Worm (Caenorhabditis elegans) whole organism, L4 larva: Measurements from ENCODE around the gene dhs-30.

Source experiments
- D1046.2 ChIP-seq: fragments of 200-800 bp; sonication (Bioruptor generic); IDR thresholded peaks from 2 replicates; pipeline ENCODE4 v1.3.6; 2022; ENCODE audit warnings: missing genetic modification characterization, missing compliant biosample characterization
- ZK546.5 ChIP-seq, 2 experiments: sonication (generic microtip); optimal IDR thresholded peaks; 2 replicates each; lab custom pipeline; 2017; ENCODE audit warnings: missing biosample characterization in 2 of 2, missing genetic modification characterization in 2 of 2
- aha-1 ChIP-seq: fragments of 150-350 bp; peaks from one replicate; lab custom pipeline; 2014; ENCODE audit warnings: missing biosample characterization, missing genetic modification characterization
- aly-2 ChIP-seq: sonication (generic microtip); optimal IDR thresholded peaks from 2 replicates; lab custom pipeline; 2018; ENCODE audit warnings: missing biosample characterization, missing genetic modification characterization
- ceh-32 ChIP-seq: sonication (generic microtip); optimal IDR thresholded peaks from 2 replicates; lab custom pipeline; 2016; ENCODE audit warnings: mild to moderate bottlenecking, missing genetic modification characterization, missing compliant biosample characterization; ENCODE audit not compliant: poor library complexity
- cey-2 ChIP-seq: sonication (generic microtip); optimal IDR thresholded peaks from 3 replicates; lab custom pipeline; 2017; ENCODE audit warnings: missing genetic modification characterization, mild to moderate bottlenecking, missing compliant biosample characterization, antibody characterized with exemption, borderline replicate concordance; ENCODE audit not compliant: insufficient read depth
- lin-39 ChIP-seq: fragments of 150-350 bp; optimal IDR thresholded peaks from 2 replicates; lab custom pipeline; 2014; ENCODE audit warnings: missing biosample characterization, missing genetic modification reagents, missing genetic modification characterization
- lsy-2 ChIP-seq, 2 experiments: fragments of 150-350 bp in 1 of 2; sonication (generic microtip) in 1 of 2; optimal IDR thresholded peaks; 2 replicates each; lab custom pipeline; 2014 to 2017; ENCODE audit warnings: missing biosample characterization in 2 of 2, missing genetic modification characterization in 2 of 2
- nhr-237 ChIP-seq: sonication (generic microtip); optimal IDR thresholded peaks from 2 replicates; lab custom pipeline; 2017; ENCODE audit warnings: missing biosample characterization, missing genetic modification characterization
- nhr-48 ChIP-seq: sonication (generic microtip); optimal IDR thresholded peaks from 2 replicates; lab custom pipeline; 2016; ENCODE audit warnings: mild to moderate bottlenecking, missing genetic modification characterization, missing compliant biosample characterization
- nhr-77 ChIP-seq: fragments of 150-350 bp; optimal IDR thresholded peaks from 2 replicates; lab custom pipeline; 2014; ENCODE audit warnings: missing biosample characterization, missing genetic modification characterization
- pha-4 ChIP-seq, 2 experiments: fragments of 150-350 bp in 1 of 2; fragments of 200-800 bp in 1 of 2; sonication (Bioruptor generic) in 1 of 2; IDR thresholded peaks in 1 of 2; optimal IDR thresholded peaks in 1 of 2; 2 replicates each; pipeline versions ENCODE4 v1.3.6 to Lab custom; 2014 to 2022; ENCODE audit warnings: missing genetic modification characterization in 2 of 2, missing genetic modification reagents in 2 of 2, missing biosample characterization in 1 of 2, missing compliant biosample characterization in 1 of 2
- pqm-1 ChIP-seq: sonication (generic microtip); optimal IDR thresholded peaks from 2 replicates; lab custom pipeline; 2017; ENCODE audit warnings: missing biosample characterization, missing genetic modification characterization
- zip-2 ChIP-seq: fragments of 150-350 bp; optimal IDR thresholded peaks from 2 replicates; lab custom pipeline; 2014; ENCODE audit warnings: missing biosample characterization, missing genetic modification characterization

DNA sequence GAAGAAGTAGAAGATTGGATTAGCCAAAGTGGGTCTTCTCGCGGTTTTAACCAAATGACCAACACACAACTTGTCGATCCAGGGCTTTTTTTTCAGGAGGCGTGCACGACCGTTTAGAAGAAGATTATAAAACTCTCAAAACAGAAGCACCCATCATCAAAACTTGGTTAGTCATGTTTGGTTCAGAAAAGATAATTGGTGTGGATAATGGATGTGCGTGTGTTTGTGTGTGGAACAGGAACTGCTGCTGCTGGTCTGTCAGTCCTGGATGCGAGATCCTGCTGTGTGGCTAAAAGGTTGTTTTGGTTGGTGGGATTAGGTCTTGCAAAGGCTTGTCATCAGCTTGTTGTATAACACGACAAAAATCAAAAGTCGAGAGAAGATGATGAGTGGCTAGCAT is 32.2 kb downstream of the dhs-30 start:
- TF ChIP-seq ZK546.5 (tag; optimal IDR thresholded peaks at IDR 0.05; lab: Kevin White, UChicago) (no peak), zip-2 (tag; lab: Kevin White, UChicago) (no peak), ceh-32 (tag; lab: Kevin White, UChicago) (no peak), nhr-237 (tag; lab: Kevin White, UChicago) (no peak), lsy-2 (tag; optimal IDR thresholded peaks at IDR 0.05; lab: Kevin White, UChicago) (no peak), nhr-48 (no peak), nhr-77 (tag; lab: Kevin White, UChicago) (no peak), aha-1 (tag; lab: Kevin White, UChicago) (no peak), pha-4 (GFP tag; IDR thresholded peaks at IDR 0.05; lab: Robert Waterston, UW) (no peak), pha-4 (tag; optimal IDR thresholded peaks at IDR 0.05; lab: Kevin White, UChicago) (no peak), pqm-1 (tag; lab: Kevin White, UChicago) (no peak), cey-2 (tag; lab: Kevin White, UChicago) (no peak), lin-39 (no peak), D1046.2 (GFP tag; lab: Robert Waterston, UW) (no peak), aly-2 (no peak)
